Fruit fly (Drosophila melanogaster) whole organism, adult: ENCODE results near the gene CG44405.

ENCODE experiments used
- CG14711 ChIP-seq: fragments of 200-800 bp; sonication (Bioruptor generic); optimal IDR thresholded peaks from 2 replicates; lab custom pipeline; 2018; ENCODE audit warnings: missing biosample characterization, mild to moderate bottlenecking, missing genetic modification characterization, moderate library complexity
- CG1620 ChIP-seq: fragments of 200-800 bp; sonication (Bioruptor generic); optimal IDR thresholded peaks from 2 replicates; lab custom pipeline; 2016; ENCODE audit warnings: missing biosample characterization, missing genetic modification characterization
- Clk ChIP-seq: fragments of 200-800 bp; sonication (Bioruptor generic); optimal IDR thresholded peaks from 2 replicates; lab custom pipeline; 2017; ENCODE audit warnings: missing biosample characterization, missing genetic modification characterization

- TF ChIP-seq Clk (GFP tag; lab: Kevin White, UChicago) (no peak), CG14711 (no peak), CG1620 (GFP tag; lab: Kevin White, UChicago) (peak; percentile 44)
Observed at dm6 chr2L:16352585-16353580, 10.8 kb upstream of the CG44405 start, which contains the start of the genes Hyls1, chif and CG4455.
